Worm (Caenorhabditis elegans) whole organism, L2 larva: Measurements from ENCODE around the gene C02F5.2.
A peak's percentile ranks its signal among the peaks of the same experiment; 100 is the strongest.

ENCODE experiments used
- C34F6.9 ChIP-seq: fragments of 150-350 bp; optimal IDR thresholded peaks from 2 replicates; lab custom pipeline; 2014; ENCODE audit warnings: missing biosample characterization, missing genetic modification characterization
- R02D3.7 ChIP-seq: fragments of 150-350 bp; optimal IDR thresholded peaks from 2 replicates; lab custom pipeline; 2014; ENCODE audit warnings: missing biosample characterization, missing genetic modification characterization
- ZK546.5 ChIP-seq: sonication (generic microtip); optimal IDR thresholded peaks from 2 replicates; lab custom pipeline; 2017; ENCODE audit warnings: missing biosample characterization, missing genetic modification characterization
- alr-1 ChIP-seq: fragments of 150-350 bp; optimal IDR thresholded peaks from 2 replicates; lab custom pipeline; 2014; ENCODE audit warnings: missing biosample characterization, missing genetic modification characterization
- blmp-1 ChIP-seq: sonication (generic microtip); optimal IDR thresholded peaks from 2 replicates; lab custom pipeline; 2017; ENCODE audit warnings: missing genetic modification characterization, mild to moderate bottlenecking, missing compliant biosample characterization, antibody characterized with exemption, moderate library complexity; ENCODE audit not compliant: insufficient read depth
- ceh-82 ChIP-seq: fragments of 150-350 bp; optimal IDR thresholded peaks from 2 replicates; lab custom pipeline; 2014; ENCODE audit warnings: missing biosample characterization, missing genetic modification characterization
- crh-2 ChIP-seq: sonication (generic microtip); optimal IDR thresholded peaks from 2 replicates; lab custom pipeline; 2017; ENCODE audit warnings: missing biosample characterization, missing genetic modification characterization
- elt-1 ChIP-seq: fragments of 150-350 bp; optimal IDR thresholded peaks from 2 replicates; lab custom pipeline; 2014; ENCODE audit warnings: missing biosample characterization, missing genetic modification characterization
- elt-3 ChIP-seq: sonication (generic microtip); optimal IDR thresholded peaks from 2 replicates; lab custom pipeline; 2017; ENCODE audit warnings: missing biosample characterization, missing genetic modification characterization
- fos-1 ChIP-seq: fragments of 150-350 bp; optimal IDR thresholded peaks from 2 replicates; lab custom pipeline; 2014; ENCODE audit warnings: missing biosample characterization, missing genetic modification characterization
- lin-11 ChIP-seq: fragments of 150-350 bp; sonication (generic microtip); optimal IDR thresholded peaks from 2 replicates; lab custom pipeline; 2014; ENCODE audit warnings: missing biosample characterization, missing genetic modification characterization, inconsistent platforms, mixed read lengths
- lin-39 ChIP-seq: fragments of 150-350 bp; optimal IDR thresholded peaks from 2 replicates; lab custom pipeline; 2014; ENCODE audit warnings: missing biosample characterization, missing genetic modification reagents, missing genetic modification characterization
- lsy-2 ChIP-seq, 2 experiments: fragments of 150-350 bp in 1 of 2; sonication (generic microtip) in 1 of 2; optimal IDR thresholded peaks; 2 replicates each; lab custom pipeline; 2014 to 2017; ENCODE audit warnings: missing biosample characterization in 2 of 2, missing genetic modification characterization in 2 of 2
- mab-5 ChIP-seq: fragments of 150-350 bp; optimal IDR thresholded peaks from 2 replicates; lab custom pipeline; 2014; ENCODE audit warnings: missing biosample characterization, missing genetic modification characterization
- mbf-1 ChIP-seq: sonication (generic microtip); optimal IDR thresholded peaks from 2 replicates; lab custom pipeline; 2017; ENCODE audit warnings: missing biosample characterization, missing genetic modification characterization
- mdl-1 ChIP-seq, 2 experiments: fragments of 150-350 bp in 1 of 2; sonication (generic microtip) in 1 of 2; optimal IDR thresholded peaks; 2 replicates each; lab custom pipeline; 2017; ENCODE audit warnings: missing biosample characterization in 2 of 2, missing genetic modification characterization in 2 of 2
- nhr-11 ChIP-seq: fragments of 150-350 bp; optimal IDR thresholded peaks from 2 replicates; lab custom pipeline; 2014; ENCODE audit warnings: missing biosample characterization, missing genetic modification characterization
- nhr-12 ChIP-seq: fragments of 150-350 bp; optimal IDR thresholded peaks from 2 replicates; lab custom pipeline; 2014; ENCODE audit warnings: missing biosample characterization, missing genetic modification characterization
- nhr-129 ChIP-seq: fragments of 150-350 bp; optimal IDR thresholded peaks from 2 replicates; lab custom pipeline; 2014; ENCODE audit warnings: missing biosample characterization, missing genetic modification characterization
- nhr-21 ChIP-seq: fragments of 150-350 bp; optimal IDR thresholded peaks from 2 replicates; lab custom pipeline; 2014; ENCODE audit warnings: missing biosample characterization, missing genetic modification characterization
- nhr-23 ChIP-seq: fragments of 150-350 bp; optimal IDR thresholded peaks from 2 replicates; lab custom pipeline; 2014; ENCODE audit warnings: missing biosample characterization, missing genetic modification reagents, missing genetic modification characterization
- nhr-237 ChIP-seq: fragments of 150-350 bp; optimal IDR thresholded peaks from 2 replicates; lab custom pipeline; 2014; ENCODE audit warnings: missing biosample characterization, missing genetic modification characterization
- nhr-6 ChIP-seq: fragments of 150-350 bp; optimal IDR thresholded peaks from 2 replicates; lab custom pipeline; 2014; ENCODE audit warnings: missing biosample characterization, missing genetic modification characterization
- sem-4 ChIP-seq: fragments of 150-350 bp; optimal IDR thresholded peaks from 2 replicates; lab custom pipeline; 2014; ENCODE audit warnings: missing biosample characterization, missing genetic modification reagents, missing genetic modification characterization
- skn-1 ChIP-seq: sonication (generic microtip); optimal IDR thresholded peaks from 2 replicates; lab custom pipeline; 2017; ENCODE audit warnings: missing biosample characterization, missing genetic modification characterization
- sma-9 ChIP-seq, 2 experiments: fragments of 150-350 bp in 1 of 2; sonication (generic microtip) in 1 of 2; optimal IDR thresholded peaks; 2 replicates each; lab custom pipeline; 2014 to 2016; ENCODE audit warnings: missing genetic modification characterization in 2 of 2, mild to moderate bottlenecking in 1 of 2, missing biosample characterization in 1 of 2, missing compliant biosample characterization in 1 of 2, missing genetic modification reagents in 1 of 2, moderate library complexity in 1 of 2
- snpc-4 ChIP-seq: fragments of 150-350 bp; optimal IDR thresholded peaks from 2 replicates; lab custom pipeline; 2014; ENCODE audit warnings: missing biosample characterization, missing genetic modification characterization
- unc-39 ChIP-seq: fragments of 150-350 bp; optimal IDR thresholded peaks from 2 replicates; lab custom pipeline; 2014; ENCODE audit warnings: missing biosample characterization, missing genetic modification characterization
- unc-55 ChIP-seq: fragments of 150-350 bp; sonication (generic microtip); optimal IDR thresholded peaks from 3 replicates; lab custom pipeline; 2014; ENCODE audit warnings: missing biosample characterization, missing genetic modification reagents, missing genetic modification characterization
- zag-1 ChIP-seq: fragments of 150-350 bp; optimal IDR thresholded peaks from 2 replicates; lab custom pipeline; 2014; ENCODE audit warnings: missing biosample characterization, missing genetic modification characterization
- ztf-1 ChIP-seq: fragments of 200-800 bp; sonication (Bioruptor generic); conservative IDR thresholded peaks from 2 replicates; pipeline ENCODE4 v1.3.6; 2022; ENCODE audit warnings: missing genetic modification characterization, missing compliant biosample characterization
- ztf-4 ChIP-seq: fragments of 150-350 bp; optimal IDR thresholded peaks from 2 replicates; lab custom pipeline; 2014; ENCODE audit warnings: missing biosample characterization, missing genetic modification characterization

Gene C02F5.2

DNA sequence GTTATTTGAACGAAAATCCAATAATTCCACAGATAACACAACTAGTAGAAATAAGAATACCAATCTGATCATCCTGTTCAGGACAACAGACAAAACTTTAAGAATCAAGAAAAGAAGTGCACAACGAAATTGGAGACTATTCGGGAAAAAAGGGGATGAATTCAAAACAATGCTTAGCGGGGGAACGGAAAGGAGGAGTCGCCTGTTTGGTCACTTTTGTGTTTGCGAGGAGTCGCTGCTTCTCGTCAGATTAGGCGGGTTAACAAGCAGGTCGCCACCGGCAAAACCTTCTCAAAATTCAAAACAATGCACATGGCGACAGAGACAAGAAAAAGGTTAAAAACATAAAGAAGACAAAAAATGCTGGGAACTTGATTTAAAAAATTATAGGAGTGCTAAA is 39.6 kb upstream of the C02F5.2 start, which contains the start of gene C30A5.10:
C30A5.10 (minus strand) TSS at position 101 of the 400 bp plus-strand sequence.
- TF ChIP-seq crh-2 (tag; lab: Kevin White, UChicago), result no peak
- TF ChIP-seq fos-1 (tag; lab: Kevin White, UChicago), result no peak
- no peak for TF ChIP-seq ZK546.5 (tag; lab: Kevin White, UChicago)
- TF ChIP-seq nhr-21 (tag; lab: Kevin White, UChicago), result no peak
- TF ChIP-seq blmp-1 (tag; lab: Kevin White, UChicago), result no peak
- TF ChIP-seq mdl-1 (tag; optimal IDR thresholded peaks at IDR 0.05; lab: Kevin White, UChicago), result no peak
- TF ChIP-seq ztf-1, result no peak
- no peak for TF ChIP-seq zag-1 (tag; lab: Kevin White, UChicago)
- TF ChIP-seq alr-1 (tag; lab: Kevin White, UChicago), result no peak
- TF ChIP-seq elt-3 (tag; lab: Kevin White, UChicago), result no peak
- no peak for TF ChIP-seq C34F6.9 (tag; lab: Kevin White, UChicago)
- no peak for TF ChIP-seq ceh-82 (tag; lab: Kevin White, UChicago)
- no peak for TF ChIP-seq snpc-4 (tag; lab: Kevin White, UChicago)
- no peak for TF ChIP-seq mab-5 (tag; lab: Kevin White, UChicago)
- TF ChIP-seq unc-39 (tag; lab: Kevin White, UChicago), result no peak
- no peak for TF ChIP-seq skn-1 (tag; lab: Kevin White, UChicago)
- no peak for TF ChIP-seq sma-9 (GFP tag; optimal IDR thresholded peaks at IDR 0.05; lab: Kevin White, UChicago)
- TF ChIP-seq sma-9 (tag; optimal IDR thresholded peaks at IDR 0.05; lab: Kevin White, UChicago), result no peak
- no peak for TF ChIP-seq lsy-2 (tag; optimal IDR thresholded peaks at IDR 0.05; lab: Kevin White, UChicago)

DNA sequence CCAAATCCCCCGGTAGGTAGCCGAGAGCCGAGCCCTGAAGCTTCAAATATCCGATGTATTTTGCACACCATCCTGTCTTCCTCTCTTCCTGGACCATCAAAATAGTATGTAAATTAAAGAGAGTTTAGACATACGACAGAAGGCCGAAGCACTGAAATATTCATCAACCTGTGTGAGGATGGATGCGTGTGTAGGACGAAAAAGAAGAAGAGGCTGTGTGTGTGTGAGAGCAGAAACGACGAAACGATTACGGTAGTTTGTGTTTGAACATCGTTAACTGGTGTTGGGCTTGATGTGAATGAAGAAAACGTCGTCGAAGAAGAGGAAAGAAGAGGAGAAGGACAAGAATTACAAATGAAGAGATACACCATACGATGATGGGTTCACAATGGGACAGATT is 37.9 kb upstream of the C02F5.2 start:
- TF ChIP-seq ztf-4 (tag; lab: Kevin White, UChicago) (no peak), nhr-6 (no peak), alr-1 (tag; lab: Kevin White, UChicago) (no peak), sma-9 (GFP tag; optimal IDR thresholded peaks at IDR 0.05; lab: Kevin White, UChicago) (no peak), sma-9 (tag; optimal IDR thresholded peaks at IDR 0.05; lab: Kevin White, UChicago) (no peak), nhr-129 (tag; lab: Kevin White, UChicago) (peak; percentile 14), unc-39 (tag; lab: Kevin White, UChicago) (no peak), C34F6.9 (tag; lab: Kevin White, UChicago) (peak; percentile 17), sem-4 (tag; lab: Kevin White, UChicago) (no peak), lin-11 (tag; lab: Kevin White, UChicago) (no peak), nhr-237 (tag; lab: Kevin White, UChicago) (no peak), unc-55 (GFP tag; lab: Kevin White, UChicago) (peak; percentile 49), ztf-1 (no peak), lsy-2 (tag; optimal IDR thresholded peaks at IDR 0.05; lab: Kevin White, UChicago) (peak in 1 of 2 experiments; percentile 54), blmp-1 (tag; lab: Kevin White, UChicago) (no peak)

ce11 chrIII:8216224-8216623 is 33.2 kb upstream of the C02F5.2 start, which contains the start of gene unc-86:
Gene unc-86, minus strand, starts transcription at chrIII:8216336.
- TF ChIP-seq unc-55 (GFP tag; lab: Kevin White, UChicago) (peak; percentile 4), blmp-1 (tag; lab: Kevin White, UChicago) (no peak), skn-1 (tag; lab: Kevin White, UChicago) (no peak), lin-39 (tag; lab: Kevin White, UChicago) (no peak)

ce11 chrIII:8217919-8218318 is 31.5 kb upstream of the C02F5.2 start, which contains the start of gene C30A5.16:
Gene C30A5.16, plus strand, starts transcription at chrIII:8218219.
- no peak for TF ChIP-seq C34F6.9 (tag; lab: Kevin White, UChicago)
- no peak for TF ChIP-seq nhr-237 (tag; lab: Kevin White, UChicago)

DNA sequence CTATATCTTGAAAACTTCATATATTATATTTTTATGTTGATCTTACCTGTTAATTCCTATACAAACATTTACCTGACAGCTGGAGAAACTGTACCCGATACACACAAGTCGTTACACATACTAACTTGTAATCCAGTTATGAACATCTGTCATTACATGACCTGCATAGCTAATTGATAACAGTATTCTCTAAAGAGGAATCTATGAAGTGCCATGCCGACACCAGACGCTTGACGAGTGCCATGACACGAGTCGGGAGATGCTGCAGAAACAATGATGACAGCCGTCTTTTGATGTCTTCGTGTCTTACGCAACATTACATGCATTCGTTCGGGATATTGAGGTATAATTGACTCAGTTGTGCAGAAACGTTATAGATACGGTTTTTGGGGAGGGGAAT is 29.3 kb upstream of the C02F5.2 start:
- TF ChIP-seq blmp-1 (tag; lab: Kevin White, UChicago), result no peak
- TF ChIP-seq nhr-12 (tag; lab: Kevin White, UChicago), result no peak
- no peak for TF ChIP-seq R02D3.7
- TF ChIP-seq nhr-11 (tag; lab: Kevin White, UChicago), result no peak
- TF ChIP-seq crh-2 (tag; lab: Kevin White, UChicago), result no peak
- no peak for TF ChIP-seq mbf-1 (tag; lab: Kevin White, UChicago)
- no peak for TF ChIP-seq nhr-23 (tag; lab: Kevin White, UChicago)
- no peak for TF ChIP-seq nhr-129 (tag; lab: Kevin White, UChicago)
- no peak for TF ChIP-seq nhr-21 (tag; lab: Kevin White, UChicago)
- no peak for TF ChIP-seq elt-1 (tag; lab: Kevin White, UChicago)
- no peak for TF ChIP-seq unc-55 (GFP tag; lab: Kevin White, UChicago)
